Fruit fly (Drosophila melanogaster) whole organism, wandering third instar larva: Measurements from ENCODE around the gene Syt7.
A peak's percentile ranks its signal among the peaks of the same experiment; 100 is the strongest.

Experiments
- Abd-B ChIP-seq: fragments of >200 bp; optimal IDR thresholded peaks from 2 replicates; lab custom pipeline; 2017; ENCODE audit warnings: missing biosample characterization, missing genetic modification characterization
- CG32264 ChIP-seq: fragments of 200-800 bp; sonication (Bioruptor generic); optimal IDR thresholded peaks from 2 replicates; lab custom pipeline; 2016; ENCODE audit warnings: missing biosample characterization, missing genetic modification characterization
- CG9705 ChIP-seq: fragments of 200-800 bp; sonication (Bioruptor generic); optimal IDR thresholded peaks from 2 replicates; lab custom pipeline; 2018; ENCODE audit warnings: missing biosample characterization, mild to moderate bottlenecking, missing genetic modification characterization
- CrebA ChIP-seq: fragments of 200-800 bp; sonication (Bioruptor generic); optimal IDR thresholded peaks from 2 replicates; lab custom pipeline; 2016; ENCODE audit warnings: missing biosample characterization, mild to moderate bottlenecking, missing genetic modification characterization, borderline replicate concordance
- Dfd ChIP-seq: fragments of >200 bp; optimal IDR thresholded peaks from 2 replicates; lab custom pipeline; 2017; ENCODE audit warnings: missing biosample characterization, missing genetic modification characterization
- HLH106 ChIP-seq: fragments of 200-800 bp; optimal IDR thresholded peaks from 3 replicates; lab custom pipeline; 2019; ENCODE audit warnings: missing biosample characterization, mild to moderate bottlenecking, missing genetic modification characterization, moderate library complexity
- Hnf4 ChIP-seq: fragments of 200-800 bp; sonication (Bioruptor generic); optimal IDR thresholded peaks from 2 replicates; lab custom pipeline; 2016; ENCODE audit warnings: missing biosample characterization, mild to moderate bottlenecking, missing genetic modification characterization
- Hr78 ChIP-seq: fragments of >200 bp; optimal IDR thresholded peaks from 2 replicates; lab custom pipeline; 2017; ENCODE audit warnings: missing biosample characterization, missing genetic modification characterization
- Mio ChIP-seq: sonication (Bioruptor generic); optimal IDR thresholded peaks from 2 replicates; lab custom pipeline; 2016; ENCODE audit warnings: missing biosample characterization, missing genetic modification characterization
- Myc ChIP-seq: fragments of >200 bp; optimal IDR thresholded peaks from 2 replicates; lab custom pipeline; 2017
- N ChIP-seq: fragments of >200 bp; optimal IDR thresholded peaks from 2 replicates; lab custom pipeline; 2018; ENCODE audit warnings: missing biosample characterization, missing external identifiers, missing genetic modification characterization
- OdsH ChIP-seq: fragments of 200-800 bp; sonication (Bioruptor generic); optimal IDR thresholded peaks from 2 replicates; lab custom pipeline; 2016; ENCODE audit warnings: missing biosample characterization, mild to moderate bottlenecking, missing genetic modification characterization
- Vsx2 ChIP-seq: fragments of 200-300, 225-300 bp; sonication (Bioruptor generic); optimal IDR thresholded peaks from 2 replicates; lab custom pipeline; 2018; ENCODE audit warnings: missing biosample characterization, missing genetic modification characterization; ENCODE audit not compliant: partially characterized antibody
- brk ChIP-seq: fragments of 200-800 bp; sonication (Bioruptor generic); optimal IDR thresholded peaks from 2 replicates; lab custom pipeline; 2016; ENCODE audit warnings: missing biosample characterization, mild to moderate bottlenecking, missing genetic modification characterization
- dl ChIP-seq, 2 experiments: fragments of 175-275, 200-275 bp in 1 of 2; fragments of 200-275 bp in 1 of 2; sonication (Bioruptor generic); optimal IDR thresholded peaks; lab custom pipeline; 2018; ENCODE audit warnings: mild to moderate bottlenecking in 2 of 2, missing biosample characterization in 2 of 2, missing genetic modification characterization in 2 of 2, moderate library complexity in 2 of 2; ENCODE audit not compliant: partially characterized antibody in 2 of 2, insufficient read depth in 1 of 2
- dmrt93B ChIP-seq: fragments of 200-800 bp; sonication (Bioruptor generic); optimal IDR thresholded peaks from 2 replicates; lab custom pipeline; 2018; ENCODE audit warnings: missing biosample characterization, mild to moderate bottlenecking, missing genetic modification characterization
- dsf ChIP-seq: sonication (Bioruptor generic); optimal IDR thresholded peaks from 2 replicates; lab custom pipeline; 2016; ENCODE audit warnings: missing biosample characterization, missing genetic modification characterization, borderline replicate concordance
- fru ChIP-seq: fragments of 200-800 bp; sonication (Bioruptor generic); optimal IDR thresholded peaks from 3 replicates; lab custom pipeline; 2016; ENCODE audit warnings: missing biosample characterization, mild to moderate bottlenecking, missing genetic modification characterization
- h ChIP-seq: fragments of 200-800 bp; sonication (Bioruptor generic); optimal IDR thresholded peaks from 3 replicates; lab custom pipeline; 2016; ENCODE audit warnings: missing biosample characterization, mild to moderate bottlenecking, missing genetic modification characterization
- jim ChIP-seq: fragments of 175-275, 200-325 bp; sonication (Bioruptor generic); optimal IDR thresholded peaks from 2 replicates; lab custom pipeline; 2016; ENCODE audit warnings: missing biosample characterization, mild to moderate bottlenecking, missing genetic modification characterization
- pan ChIP-seq: fragments of >200 bp; optimal IDR thresholded peaks from 2 replicates; lab custom pipeline; 2017
- psq ChIP-seq: fragments of 200-800 bp; sonication (Bioruptor generic); optimal IDR thresholded peaks from 3 replicates; lab custom pipeline; 2017; ENCODE audit warnings: missing biosample characterization, mild to moderate bottlenecking, missing genetic modification characterization, moderate library complexity
- rgr ChIP-seq: fragments of 200-800 bp; sonication (Bioruptor generic); optimal IDR thresholded peaks from 3 replicates; lab custom pipeline; 2016; ENCODE audit warnings: missing biosample characterization, mild to moderate bottlenecking, missing genetic modification characterization
- sv ChIP-seq: fragments of 200-800 bp; sonication (Bioruptor generic); optimal IDR thresholded peaks from 3 replicates; lab custom pipeline; 2016; ENCODE audit warnings: missing biosample characterization, missing genetic modification characterization
- tai ChIP-seq: sonication (Bioruptor generic); optimal IDR thresholded peaks from 2 replicates; lab custom pipeline; 2016; ENCODE audit warnings: missing biosample characterization, missing genetic modification characterization
- woc ChIP-seq: sonication (Bioruptor generic); optimal IDR thresholded peaks from 2 replicates; lab custom pipeline; 2016; ENCODE audit warnings: missing biosample characterization, mild to moderate bottlenecking, missing genetic modification characterization

The Syt7 gene

DNA sequence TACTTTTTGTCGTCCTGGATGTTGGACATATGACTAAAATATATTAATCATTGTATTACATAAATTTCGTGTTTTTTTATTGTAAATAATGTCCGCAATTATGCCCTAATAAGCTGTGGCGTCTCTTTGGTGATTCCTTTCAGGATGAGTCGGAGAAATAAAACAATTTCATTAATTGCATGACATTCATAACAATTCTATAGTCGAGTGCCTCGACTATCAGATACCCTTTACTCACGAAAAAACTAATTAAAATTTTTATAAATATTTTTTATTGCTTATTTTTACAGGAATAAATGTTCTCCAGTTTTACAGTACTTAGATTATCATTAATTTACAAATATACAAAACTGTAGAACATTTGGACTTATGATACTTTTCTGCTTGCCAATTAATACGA lies 4.4 kb upstream of the Syt7 start:
- no peak for TF ChIP-seq pan (lab: Kevin White, UChicago)
- TF ChIP-seq jim (GFP tag; lab: Kevin White, UChicago): no peak
- no peak for TF ChIP-seq Myc (lab: Kevin White, UChicago)
- no peak for TF ChIP-seq Hr78 (GFP tag; lab: Kevin White, UChicago)
- no peak for TF ChIP-seq Abd-B (GFP tag; lab: Kevin White, UChicago)
- no peak for TF ChIP-seq HLH106 (tag; lab: Kevin White, UChicago)
- no peak for TF ChIP-seq OdsH (GFP tag; lab: Kevin White, UChicago)

DNA sequence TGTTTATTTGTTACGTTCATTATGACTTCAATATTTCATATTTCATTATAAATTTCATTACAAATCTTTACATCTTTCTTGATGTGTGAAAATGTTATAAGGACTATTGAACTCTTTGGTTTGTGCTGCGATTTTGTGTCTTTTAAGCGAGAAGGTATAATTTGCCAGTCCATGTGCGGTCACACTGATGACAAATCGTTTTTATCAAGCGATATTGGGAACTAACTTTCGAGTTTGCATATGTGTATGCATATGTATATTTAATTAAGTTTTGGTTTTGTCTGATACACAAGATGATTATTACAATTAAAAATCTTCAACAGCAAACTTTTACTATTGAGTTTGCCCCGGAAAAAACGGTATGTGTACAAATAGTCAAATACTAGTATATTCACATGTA lies 1.6 kb upstream of the Syt7 start, which contains the start of gene Rad23:
Rad23 (plus strand) TSS at position 163 of the 400 bp plus-strand sequence.
- TF ChIP-seq woc (GFP tag; lab: Kevin White, UChicago) (peak; percentile 83), Dfd (GFP tag; lab: Kevin White, UChicago) (no peak), Hr78 (GFP tag; lab: Kevin White, UChicago) (no peak), Abd-B (GFP tag; lab: Kevin White, UChicago) (no peak), Hnf4 (GFP tag; lab: Kevin White, UChicago) (peak; percentile 19), N (peak; percentile 63), CrebA (GFP tag; lab: Kevin White, UChicago) (peak; percentile 7), Vsx2 (GFP tag; lab: Kevin White, UChicago) (no peak), brk (GFP tag; lab: Kevin White, UChicago) (peak; percentile 39), Myc (lab: Kevin White, UChicago) (peak; percentile 35), CG9705 (GFP tag; lab: Kevin White, UChicago) (no peak), jim (GFP tag; lab: Kevin White, UChicago) (no peak), tai (GFP tag; lab: Kevin White, UChicago) (peak; percentile 50)

DNA sequence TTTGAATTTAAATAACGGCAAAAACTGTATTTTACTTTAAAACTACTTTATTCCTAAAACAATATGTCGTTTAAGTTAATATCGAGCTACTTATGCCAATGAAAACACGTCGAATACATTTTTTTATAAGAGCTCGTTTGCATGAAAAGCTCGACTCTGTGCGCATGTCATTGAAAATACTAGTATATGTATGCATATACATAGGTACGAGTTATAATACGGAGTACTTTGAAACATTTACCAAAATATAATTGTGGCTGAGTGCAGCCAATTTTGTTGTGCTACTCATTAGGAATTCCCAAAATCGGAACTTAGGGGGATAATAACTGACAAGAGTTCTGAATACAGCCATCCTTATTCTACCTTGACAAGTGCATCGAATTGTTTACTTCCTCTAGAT lies 584 bp downstream of the Syt7 start:
- no peak for TF ChIP-seq tai (GFP tag; lab: Kevin White, UChicago)
- TF ChIP-seq Vsx2 (GFP tag; lab: Kevin White, UChicago): no peak
- TF ChIP-seq Hnf4 (GFP tag; lab: Kevin White, UChicago): no peak
- TF ChIP-seq psq (GFP tag; lab: Kevin White, UChicago): no peak
- TF ChIP-seq h: no peak
- no peak for TF ChIP-seq Hr78 (GFP tag; lab: Kevin White, UChicago)
- TF ChIP-seq dmrt93B: no peak
- no peak for TF ChIP-seq dsf (GFP tag; lab: Kevin White, UChicago)
- no peak for TF ChIP-seq rgr (GFP tag; lab: Kevin White, UChicago)
- no peak for TF ChIP-seq pan (lab: Kevin White, UChicago)
- TF ChIP-seq fru: no peak
- TF ChIP-seq, all 38 proteins: peak for 0

DNA sequence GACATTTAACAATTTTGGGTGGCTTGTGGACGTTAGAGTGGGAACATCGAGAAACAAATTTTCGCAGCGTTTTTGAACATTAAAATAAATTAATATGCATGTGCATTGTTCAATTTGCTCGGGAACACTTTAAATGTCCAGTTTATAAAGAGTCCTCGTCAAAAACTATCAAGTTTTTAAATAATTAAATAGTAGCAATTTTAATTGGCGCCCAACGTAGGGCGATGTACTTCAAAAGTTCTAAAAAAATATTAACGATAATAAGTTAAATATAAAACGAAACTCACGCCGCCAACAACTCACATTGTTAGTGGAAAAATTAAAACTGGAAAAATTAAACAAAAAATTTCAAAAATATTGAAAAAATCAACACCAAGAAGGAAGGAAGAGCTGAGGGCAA lies 13.9 kb downstream of the Syt7 start:
- TF ChIP-seq dl (GFP tag; optimal IDR thresholded peaks at IDR 0.05; lab: Kevin White, UChicago; ENCODE audit: insufficient read depth in 1 of 2, partially characterized antibody in 2 of 2): no peak
- TF ChIP-seq jim (GFP tag; lab: Kevin White, UChicago): no peak
- no peak for TF ChIP-seq N
- TF ChIP-seq, all 38 proteins: peak for 0

DNA sequence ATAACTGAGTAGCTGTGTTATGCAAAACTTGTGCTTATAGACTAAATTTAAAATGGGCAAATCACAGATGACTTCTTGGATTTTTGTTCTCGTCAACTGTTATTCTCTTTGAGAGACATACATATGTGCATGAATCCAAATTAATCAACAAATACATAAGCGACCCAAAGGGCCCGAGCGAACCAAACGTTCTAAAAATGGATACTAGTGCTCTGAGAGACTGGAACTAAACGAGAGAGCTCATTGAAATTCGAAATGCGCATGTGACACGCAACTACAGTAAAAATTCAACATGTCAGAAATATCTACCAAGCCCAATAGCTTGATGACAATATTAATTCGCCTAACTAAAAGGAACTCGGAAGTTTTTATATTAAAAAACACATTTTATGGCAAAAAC lies 30.0 kb downstream of the Syt7 start, which contains the start of gene NfI:
NfI (minus strand) TSS at position 45 of the 400 bp plus-strand sequence.
- no peak for TF ChIP-seq Hr78 (GFP tag; lab: Kevin White, UChicago)
- TF ChIP-seq sv: no peak
- TF ChIP-seq rgr (GFP tag; lab: Kevin White, UChicago): no peak
- TF ChIP-seq Myc (lab: Kevin White, UChicago): no peak
- TF ChIP-seq Mio (GFP tag; lab: Kevin White, UChicago): no peak
- no peak for TF ChIP-seq fru
- TF ChIP-seq dmrt93B: no peak
- TF ChIP-seq CG32264 (GFP tag; lab: Kevin White, UChicago): no peak
- TF ChIP-seq tai (GFP tag; lab: Kevin White, UChicago): no peak
- TF ChIP-seq dl (GFP tag; optimal IDR thresholded peaks at IDR 0.05; lab: Kevin White, UChicago; ENCODE audit: insufficient read depth in 1 of 2, partially characterized antibody in 2 of 2): no peak
- no peak for TF ChIP-seq Dfd (GFP tag; lab: Kevin White, UChicago)
- TF ChIP-seq h: no peak

DNA sequence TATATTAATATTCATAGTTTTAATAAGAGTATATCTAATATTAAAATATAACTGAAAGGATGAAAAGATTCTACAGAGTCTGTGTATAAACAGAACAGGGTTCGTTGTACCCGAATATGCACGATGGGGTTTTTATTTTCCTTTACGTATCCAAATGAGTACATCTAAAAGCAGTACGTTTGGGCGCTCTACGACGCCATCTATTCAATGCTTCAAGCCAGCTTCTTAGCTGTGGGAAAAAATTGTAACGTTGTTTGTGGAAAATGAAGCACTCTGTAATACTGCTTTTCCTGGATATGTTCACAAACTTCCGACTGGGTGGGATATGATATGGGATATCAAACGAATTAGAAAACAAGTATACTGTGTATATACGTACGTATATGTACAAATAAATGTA lies 31.6 kb downstream of the Syt7 start:
- no peak for TF ChIP-seq Myc (lab: Kevin White, UChicago)
